Worm (Caenorhabditis elegans) whole organism, midembryonic: Measurements from ENCODE around the gene pes-5.

Experiments used
- T22C8.4 ChIP-seq: fragments of 200-800 bp; sonication (Bioruptor generic); IDR thresholded peaks from 2 replicates; pipeline ENCODE4 v1.3.6; 2022; ENCODE audit warnings: missing genetic modification characterization, missing compliant biosample characterization
- cog-1 ChIP-seq: sonication (generic microtip); optimal IDR thresholded peaks from 2 replicates; lab custom pipeline; 2016; ENCODE audit warnings: missing genetic modification characterization, missing compliant biosample characterization
- flt-1 ChIP-seq: fragments of 200-800 bp; sonication (Bioruptor generic); IDR thresholded peaks from 2 replicates; pipeline ENCODE4 v1.3.6; 2022; ENCODE audit warnings: missing genetic modification characterization, missing compliant biosample characterization
- klf-2 ChIP-seq: fragments of 200-800 bp; sonication (Bioruptor generic); conservative IDR thresholded peaks from 2 replicates; pipeline ENCODE4 v1.3.6; 2022; ENCODE audit warnings: missing genetic modification reagents, missing genetic modification characterization, missing compliant biosample characterization
- med-1 ChIP-seq: sonication (generic microtip); optimal IDR thresholded peaks from 2 replicates; lab custom pipeline; 2017; ENCODE audit warnings: missing genetic modification characterization, mild to moderate bottlenecking, missing compliant biosample characterization, antibody characterized with exemption, missing genetic modification reagents; ENCODE audit not compliant: insufficient read depth
- ref-1 ChIP-seq: fragments of 200-800 bp; sonication (Bioruptor generic); conservative IDR thresholded peaks from 2 replicates; pipeline ENCODE4 v1.3.6; 2022; ENCODE audit warnings: missing genetic modification reagents, missing genetic modification characterization, missing compliant biosample characterization
- tab-1 ChIP-seq: fragments of 200-800 bp; sonication (Bioruptor generic); IDR thresholded peaks from 2 replicates; pipeline ENCODE4 v1.3.6; 2022; ENCODE audit warnings: missing genetic modification characterization, missing compliant biosample characterization
- ztf-23 ChIP-seq: fragments of 200-800 bp; sonication (Bioruptor generic); IDR thresholded peaks from 2 replicates; pipeline ENCODE4 v1.3.6; 2022; ENCODE audit warnings: missing genetic modification reagents, missing genetic modification characterization, missing compliant biosample characterization
- ztf-29 ChIP-seq: fragments of 200-800 bp; sonication (Bioruptor generic); IDR thresholded peaks from 2 replicates; pipeline ENCODE4 v1.3.6; 2022; ENCODE audit warnings: missing genetic modification reagents, missing genetic modification characterization, missing compliant biosample characterization

pes-5 gene

DNA sequence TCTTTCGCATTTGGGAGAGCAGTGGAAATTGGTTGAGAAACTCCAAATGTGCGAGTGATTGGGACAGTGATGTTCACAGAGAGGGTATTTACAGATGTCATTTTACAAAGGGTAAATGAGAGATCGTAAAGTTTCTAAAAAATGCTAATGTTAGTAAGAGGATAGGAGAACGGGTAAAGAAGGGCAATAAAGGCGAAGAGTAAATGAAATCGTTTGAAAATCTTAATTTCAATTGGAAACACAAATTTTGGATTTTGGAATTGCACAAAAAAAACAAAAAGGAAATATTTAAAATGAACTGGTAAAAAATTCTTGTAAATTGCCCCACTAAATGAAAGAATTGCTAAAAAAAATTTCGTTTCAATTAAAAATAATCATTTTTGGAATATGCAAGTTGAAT is 13.3 kb downstream of the pes-5 start, which contains the start of gene pap-3:
pap-3 (minus strand) TSS at position 101 of the 400 bp plus-strand sequence.
- TF ChIP-seq med-1 = no peak
- no peak for TF ChIP-seq tab-1 (GFP tag; lab: Robert Waterston, UW)
- TF ChIP-seq ztf-29 = no peak
- TF ChIP-seq flt-1 (GFP tag; lab: Robert Waterston, UW) = no peak
- TF ChIP-seq ztf-23 (GFP tag; lab: Robert Waterston, UW) = no peak
- no peak for TF ChIP-seq klf-2
- no peak for TF ChIP-seq cog-1
- TF ChIP-seq ref-1 = no peak
- TF ChIP-seq T22C8.4 (GFP tag; lab: Robert Waterston, UW) = no peak

DNA sequence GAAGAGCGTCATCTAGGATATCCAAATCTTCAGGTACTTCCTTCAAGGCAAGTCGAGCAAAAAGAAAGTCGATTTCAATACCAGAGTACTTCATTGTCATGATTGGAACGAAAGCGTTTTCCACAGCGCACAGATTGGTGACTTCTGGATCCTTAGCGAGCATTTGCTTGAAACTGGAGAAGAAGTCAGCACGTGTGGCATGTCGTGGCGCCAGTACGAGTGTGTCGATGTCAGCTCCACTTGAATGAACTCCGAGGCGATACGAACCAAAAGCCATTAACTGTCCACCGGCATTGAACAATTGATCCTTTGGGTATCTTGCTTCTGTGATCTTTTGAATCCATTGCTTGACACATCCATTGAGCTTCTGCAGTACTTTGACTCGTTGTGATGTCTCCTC is 13.8 kb downstream of the pes-5 start:
- no peak for TF ChIP-seq tab-1 (GFP tag; lab: Robert Waterston, UW)
- TF ChIP-seq med-1 = no peak
- TF ChIP-seq ztf-23 (GFP tag; lab: Robert Waterston, UW) = no peak
- no peak for TF ChIP-seq klf-2
- no peak for TF ChIP-seq ztf-29
- TF ChIP-seq flt-1 (GFP tag; lab: Robert Waterston, UW) = no peak
- no peak for TF ChIP-seq ref-1
- TF ChIP-seq T22C8.4 (GFP tag; lab: Robert Waterston, UW) = no peak
- no peak for TF ChIP-seq cog-1

DNA sequence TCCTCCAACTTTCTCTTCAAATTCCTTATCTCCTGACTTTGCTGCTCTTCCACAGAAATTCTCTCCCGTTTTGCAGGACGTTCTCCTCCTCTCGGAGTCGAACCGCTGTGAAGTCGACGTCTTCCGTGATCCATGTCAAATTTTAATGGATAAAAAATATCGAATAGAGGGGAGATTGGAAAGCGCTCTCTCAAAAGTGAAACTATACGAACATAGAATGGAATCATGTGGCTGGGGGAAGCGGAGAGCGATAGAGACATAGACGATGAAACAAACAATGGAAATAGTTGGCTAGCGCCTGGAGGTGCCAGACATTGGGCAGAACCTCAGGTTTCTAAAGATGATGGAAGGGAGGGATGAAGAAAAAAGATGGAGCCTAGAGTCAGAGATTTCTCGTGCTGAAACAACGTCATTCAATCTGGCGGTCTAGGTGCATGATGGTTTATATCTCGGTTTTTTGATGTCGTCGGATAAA is 15.9 kb downstream of the pes-5 start, which contains the start of gene F43G6.8:
F43G6.8 (minus strand) TSS at position 198 of the 475 bp plus-strand sequence.
- TF ChIP-seq ztf-23 (GFP tag; lab: Robert Waterston, UW) = no peak
- no peak for TF ChIP-seq med-1
- TF ChIP-seq flt-1 (GFP tag; lab: Robert Waterston, UW) = no peak
- TF ChIP-seq tab-1 (GFP tag; lab: Robert Waterston, UW) = no peak
- TF ChIP-seq ztf-29 = no peak
- no peak for TF ChIP-seq cog-1
- TF ChIP-seq T22C8.4 (GFP tag; lab: Robert Waterston, UW) = no peak
- no peak for TF ChIP-seq ref-1
- TF ChIP-seq klf-2 = no peak

DNA sequence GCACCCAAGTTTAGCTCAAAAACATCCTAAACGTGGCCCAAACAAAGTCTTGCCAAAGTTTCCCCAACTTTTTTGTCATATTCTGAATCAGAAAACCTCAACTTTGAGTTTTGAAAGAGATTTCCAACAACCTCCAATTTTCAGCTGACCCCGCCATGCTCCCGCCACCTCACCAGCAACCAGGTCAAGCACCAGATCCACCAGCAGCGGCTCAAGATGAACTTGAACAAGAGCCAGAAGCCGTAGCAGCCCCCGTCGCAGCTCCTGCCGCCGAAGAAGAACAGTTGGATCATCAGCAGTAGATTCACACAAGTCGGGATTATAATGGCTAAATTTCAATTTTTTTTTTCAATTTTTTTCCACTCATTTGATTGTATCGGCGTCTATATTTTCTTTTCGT is 18.6 kb downstream of the pes-5 start:
- TF ChIP-seq T22C8.4 (GFP tag; lab: Robert Waterston, UW) = no peak
- no peak for TF ChIP-seq ref-1
- no peak for TF ChIP-seq flt-1 (GFP tag; lab: Robert Waterston, UW)
- TF ChIP-seq klf-2 = no peak
- no peak for TF ChIP-seq ztf-23 (GFP tag; lab: Robert Waterston, UW)
- TF ChIP-seq cog-1 = no peak
- TF ChIP-seq med-1 = no peak
- no peak for TF ChIP-seq ztf-29
- no peak for TF ChIP-seq tab-1 (GFP tag; lab: Robert Waterston, UW)

DNA sequence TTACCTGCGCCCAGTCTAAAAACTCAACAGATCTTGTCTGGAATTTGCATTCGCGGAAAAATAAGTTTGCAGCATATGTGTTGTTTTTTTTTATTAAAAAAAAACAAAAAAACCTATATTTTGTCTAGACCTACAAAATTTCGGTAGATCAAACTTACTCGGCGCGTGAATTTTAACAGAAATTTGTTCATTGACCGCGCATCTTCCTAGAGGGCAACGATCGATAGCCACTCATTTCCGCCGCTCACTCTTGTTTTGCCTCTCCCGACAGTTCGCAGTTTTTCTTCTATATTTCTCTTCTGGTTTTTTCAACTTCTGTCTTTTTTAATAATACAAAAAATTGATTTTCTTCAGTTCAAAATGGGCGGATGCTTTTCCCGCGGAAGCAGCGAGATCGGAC is 19.4 kb downstream of the pes-5 start, which contains the start of gene F43G6.7:
F43G6.7 (plus strand) TSS at position 355 of the 400 bp plus-strand sequence.
- TF ChIP-seq klf-2 (no peak), ztf-23 (GFP tag; lab: Robert Waterston, UW) (no peak), cog-1 (no peak), tab-1 (GFP tag; lab: Robert Waterston, UW) (no peak)

DNA sequence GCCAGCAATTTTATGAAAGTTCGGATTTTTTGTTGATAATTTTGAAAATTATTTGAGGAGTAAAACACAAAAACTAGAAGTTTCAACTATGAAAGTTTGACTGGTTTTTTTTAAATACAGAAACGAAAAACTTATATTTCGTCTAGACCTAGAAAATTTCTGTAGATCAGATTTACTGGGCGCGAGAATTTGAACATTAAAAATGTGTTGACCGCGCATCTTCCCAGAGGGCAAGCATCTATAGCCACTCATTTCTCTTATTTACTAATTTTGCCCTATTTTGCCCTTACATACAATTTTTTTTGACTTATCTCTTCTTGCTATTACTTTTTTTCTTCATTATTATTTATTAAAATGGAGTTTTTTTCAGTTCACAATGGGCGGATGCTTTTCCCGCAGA is 20.8 kb downstream of the pes-5 start, which contains the start of gene F43G6.10:
F43G6.10 (plus strand) TSS at position 371 of the 400 bp plus-strand sequence.
- TF ChIP-seq ztf-23 (GFP tag; lab: Robert Waterston, UW) (no peak), ref-1 (no peak), klf-2 (no peak), med-1 (no peak), flt-1 (GFP tag; lab: Robert Waterston, UW) (no peak), ztf-29 (no peak), tab-1 (GFP tag; lab: Robert Waterston, UW) (no peak)

DNA sequence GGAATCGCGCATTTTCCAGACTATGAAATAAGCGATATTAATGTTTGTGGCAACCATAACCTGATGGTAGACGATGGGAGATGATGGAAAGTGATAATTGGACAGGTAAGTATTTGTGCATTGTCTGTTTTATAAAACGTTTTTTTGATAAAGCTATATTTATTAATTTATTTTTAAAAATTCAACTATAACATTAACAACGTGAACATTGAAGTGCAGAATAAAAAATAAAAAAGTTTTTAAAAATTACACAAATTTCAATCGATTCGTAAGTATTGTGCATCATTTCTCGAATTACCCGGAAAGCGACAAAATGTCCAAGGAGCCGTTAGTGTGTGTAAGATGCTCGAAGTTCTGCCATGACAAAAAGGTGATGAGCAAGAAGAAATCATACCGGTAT is 23.6 kb downstream of the pes-5 start, which contains the start of gene jmjd-1.1:
jmjd-1.1 (plus strand) TSS at position 301 of the 400 bp plus-strand sequence.
- TF ChIP-seq tab-1 (GFP tag; lab: Robert Waterston, UW) (no peak), med-1 (no peak), cog-1 (no peak), ref-1 (no peak), flt-1 (GFP tag; lab: Robert Waterston, UW) (no peak), ztf-29 (no peak), T22C8.4 (GFP tag; lab: Robert Waterston, UW) (no peak), klf-2 (no peak), ztf-23 (GFP tag; lab: Robert Waterston, UW) (no peak)

DNA sequence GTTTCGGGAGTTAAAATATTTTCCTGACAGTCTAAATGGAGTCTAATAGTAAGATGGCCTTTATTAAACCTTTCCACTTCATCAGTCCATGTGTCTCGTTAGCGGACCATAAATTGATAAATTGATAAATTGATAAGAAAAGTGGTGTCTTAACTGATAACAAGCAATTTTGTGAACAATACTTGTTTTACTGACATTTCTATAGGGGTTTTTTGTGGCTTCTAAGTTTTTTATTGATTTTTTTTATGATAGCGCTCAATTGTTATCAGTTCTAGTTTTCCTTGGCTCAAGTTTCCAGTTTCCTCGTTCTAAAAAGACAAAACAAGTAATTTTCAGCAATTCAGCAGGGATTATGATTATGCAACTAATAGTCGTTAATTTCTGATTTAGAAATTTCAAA is 27.4 kb downstream of the pes-5 start, which contains the start of gene F43G6.17:
F43G6.17 (plus strand) TSS at position 301 of the 400 bp plus-strand sequence.
- no peak for TF ChIP-seq tab-1 (GFP tag; lab: Robert Waterston, UW)
- TF ChIP-seq cog-1 = no peak
- TF ChIP-seq ref-1 = no peak
- no peak for TF ChIP-seq flt-1 (GFP tag; lab: Robert Waterston, UW)
- TF ChIP-seq klf-2 = no peak
- no peak for TF ChIP-seq T22C8.4 (GFP tag; lab: Robert Waterston, UW)
- TF ChIP-seq ztf-29 = no peak

DNA sequence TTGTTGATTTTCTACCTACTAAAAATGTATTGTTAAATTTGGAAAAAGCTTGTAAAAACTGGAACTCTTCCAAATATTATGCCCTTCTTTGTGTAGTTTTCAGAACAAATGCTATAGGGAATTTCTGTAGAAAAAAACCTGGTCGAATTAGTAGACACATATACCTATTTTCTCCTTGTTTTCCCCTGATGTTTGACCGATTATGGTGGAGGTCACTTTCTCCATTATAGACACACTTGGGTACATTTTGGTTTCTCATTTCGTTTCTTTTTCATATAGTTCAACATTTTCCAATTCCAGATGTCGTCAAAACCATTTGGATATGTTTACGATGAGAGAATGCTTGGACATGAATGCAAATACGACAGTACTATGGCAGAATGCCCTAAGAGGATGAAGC is 31.1 kb downstream of the pes-5 start, which contains the start of gene hda-5:
hda-5 (plus strand) TSS at position 301 of the 400 bp plus-strand sequence.
- TF ChIP-seq flt-1 (GFP tag; lab: Robert Waterston, UW) (no peak), tab-1 (GFP tag; lab: Robert Waterston, UW) (no peak), T22C8.4 (GFP tag; lab: Robert Waterston, UW) (no peak), ztf-29 (no peak), klf-2 (no peak), ref-1 (no peak), cog-1 (no peak), ztf-23 (GFP tag; lab: Robert Waterston, UW) (no peak), med-1 (no peak)

DNA sequence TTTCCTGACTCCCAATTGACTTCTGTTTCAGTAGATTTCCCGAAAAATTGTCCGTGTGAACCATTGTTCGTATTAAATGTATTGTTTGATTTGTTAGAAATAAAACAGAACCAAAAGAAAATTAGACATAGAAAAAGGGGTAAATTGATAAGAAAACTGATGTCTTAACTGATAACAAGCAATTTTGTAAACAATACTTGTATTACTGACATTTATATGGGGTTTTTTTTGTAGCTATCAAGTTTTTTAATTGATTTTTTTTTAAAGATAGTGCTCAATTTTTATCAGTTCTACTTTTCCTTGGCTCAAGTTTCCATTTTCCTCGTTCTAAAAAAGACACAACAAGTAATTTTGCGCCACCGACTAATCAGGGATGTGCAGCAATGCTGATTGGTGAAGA is 32.6 kb downstream of the pes-5 start:
- TF ChIP-seq flt-1 (GFP tag; lab: Robert Waterston, UW) = no peak
- TF ChIP-seq med-1 = no peak
- TF ChIP-seq cog-1 = no peak
- TF ChIP-seq ztf-29 = no peak
- no peak for TF ChIP-seq ref-1
- no peak for TF ChIP-seq ztf-23 (GFP tag; lab: Robert Waterston, UW)
- TF ChIP-seq tab-1 (GFP tag; lab: Robert Waterston, UW) = no peak
- no peak for TF ChIP-seq T22C8.4 (GFP tag; lab: Robert Waterston, UW)
- TF ChIP-seq klf-2 = no peak

DNA sequence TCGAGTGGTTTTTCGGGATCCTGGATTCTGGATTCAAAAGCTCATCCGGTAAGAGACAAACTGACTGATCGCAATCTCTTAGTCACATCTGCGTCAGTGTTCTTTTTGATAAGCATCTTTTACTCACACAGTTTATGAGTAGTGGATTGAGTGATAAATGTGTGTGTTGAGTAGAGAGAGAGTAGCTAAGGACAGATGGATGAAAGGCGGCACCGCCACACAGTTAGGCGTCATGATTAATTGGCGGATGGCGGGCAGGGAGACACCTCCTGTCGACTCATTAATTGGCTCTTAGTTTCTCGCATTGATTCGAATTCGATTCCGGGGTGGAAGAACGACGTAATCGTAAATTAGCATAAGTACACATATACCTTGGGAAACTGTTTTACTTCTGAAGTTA is 35.4 kb downstream of the pes-5 start:
- no peak for TF ChIP-seq ztf-23 (GFP tag; lab: Robert Waterston, UW)
- TF ChIP-seq klf-2 = no peak
- no peak for TF ChIP-seq med-1
- no peak for TF ChIP-seq flt-1 (GFP tag; lab: Robert Waterston, UW)
- TF ChIP-seq tab-1 (GFP tag; lab: Robert Waterston, UW) = no peak
- TF ChIP-seq ref-1 = no peak
- TF ChIP-seq T22C8.4 (GFP tag; lab: Robert Waterston, UW) = no peak
- TF ChIP-seq cog-1 = no peak
- TF ChIP-seq ztf-29 = no peak
